Fruit fly (Drosophila melanogaster): Measurements from ENCODE around the gene E23.
"Not testable (repeated sequence)": the region's sequence is repeated elsewhere in the genome, so short reads cannot be mapped to it uniquely, and the experiment has no call there.

dm6 chr2L:3388396-3388795, 33.8 kb upstream of the E23 start, which contains the start of gene CG42460:
- TF ChIP-seq CG8301 (tag; optimal IDR thresholded peaks at IDR 0.05); Pif1B (GFP tag; optimal IDR thresholded peaks at IDR 0.05); EcR (GFP tag; optimal IDR thresholded peaks at IDR 0.05); CG17806 (tag; optimal IDR thresholded peaks at IDR 0.05): not testable (repeated sequence)

Measured in whole organism, pupa.